Fruit fly (Drosophila melanogaster) whole organism, adult: ENCODE measurements around the gene CG43331.

ENCODE experiments used
- CG11617 ChIP-seq: fragments of 200-800 bp; sonication (Bioruptor generic); optimal IDR thresholded peaks from 2 replicates; lab custom pipeline; 2017; ENCODE audit warnings: mild to moderate bottlenecking, missing biosample characterization, missing genetic modification reagents, missing genetic modification characterization
- CG12768 ChIP-seq: fragments of 200-800 bp; sonication (Bioruptor generic); optimal IDR thresholded peaks from 2 replicates; lab custom pipeline; 2017; ENCODE audit warnings: missing biosample characterization, missing genetic modification characterization, mild to moderate bottlenecking, moderate library complexity, missing genetic modification reagents
- CG14711 ChIP-seq: fragments of 200-800 bp; sonication (Bioruptor generic); optimal IDR thresholded peaks from 2 replicates; lab custom pipeline; 2018; ENCODE audit warnings: missing biosample characterization, mild to moderate bottlenecking, missing genetic modification characterization, moderate library complexity
- CG1620 ChIP-seq: fragments of 200-800 bp; sonication (Bioruptor generic); optimal IDR thresholded peaks from 2 replicates; lab custom pipeline; 2016; ENCODE audit warnings: missing biosample characterization, missing genetic modification characterization
- CG33017 ChIP-seq: fragments of 200-800 bp; sonication (Bioruptor generic); optimal IDR thresholded peaks from 2 replicates; lab custom pipeline; 2018; ENCODE audit warnings: missing biosample characterization, mild to moderate bottlenecking, missing genetic modification characterization, moderate library complexity
- CG5204 ChIP-seq: fragments of 200-800 bp; sonication (Bioruptor generic); optimal IDR thresholded peaks from 2 replicates; lab custom pipeline; 2016; ENCODE audit warnings: missing biosample characterization, missing genetic modification characterization
- CG7045 ChIP-seq: fragments of 200-800 bp; sonication (Bioruptor generic); optimal IDR thresholded peaks from 2 replicates; lab custom pipeline; 2017; ENCODE audit warnings: missing biosample characterization, mild to moderate bottlenecking, missing genetic modification characterization
- CG7101 ChIP-seq: fragments of 200-800 bp; sonication (Bioruptor generic); optimal IDR thresholded peaks from 2 replicates; lab custom pipeline; 2018; ENCODE audit warnings: missing biosample characterization, mild to moderate bottlenecking, missing genetic modification characterization, moderate library complexity
- Clk ChIP-seq: fragments of 200-800 bp; sonication (Bioruptor generic); optimal IDR thresholded peaks from 2 replicates; lab custom pipeline; 2017; ENCODE audit warnings: missing biosample characterization, missing genetic modification characterization
- Crg-1 ChIP-seq: fragments of 200-800 bp; sonication (Bioruptor generic); optimal IDR thresholded peaks from 2 replicates; lab custom pipeline; 2016; ENCODE audit warnings: missing biosample characterization, missing genetic modification characterization
- Hr96 ChIP-seq: fragments of 200-800 bp; sonication (Bioruptor generic); optimal IDR thresholded peaks from 2 replicates; lab custom pipeline; 2016; ENCODE audit warnings: missing biosample characterization, missing genetic modification characterization
- Mnt ChIP-seq: fragments of 200-800 bp; sonication (Bioruptor generic); optimal IDR thresholded peaks from 2 replicates; lab custom pipeline; 2016; ENCODE audit warnings: missing biosample characterization, mild to moderate bottlenecking, missing genetic modification characterization
- bab1 ChIP-seq: fragments of 200-800 bp; sonication (Bioruptor generic); optimal IDR thresholded peaks from 3 replicates; lab custom pipeline; 2019; ENCODE audit warnings: missing biosample characterization, mild to moderate bottlenecking, missing genetic modification characterization, moderate library complexity
- cic ChIP-seq: fragments of 200-800 bp; sonication (Bioruptor generic); optimal IDR thresholded peaks from 2 replicates; lab custom pipeline; 2017; ENCODE audit warnings: missing biosample characterization, mild to moderate bottlenecking, missing genetic modification characterization, moderate library complexity
- cnc ChIP-seq, 2 experiments: fragments of >200 bp; optimal IDR thresholded peaks; 2 replicates each; lab custom pipeline; 2017
- kay ChIP-seq: fragments of 200-800 bp; sonication (Bioruptor generic); peaks from one replicate; lab custom pipeline; 2016; ENCODE audit warnings: missing biosample characterization, missing genetic modification characterization, borderline replicate concordance
- ovo ChIP-seq: fragments of 200-800 bp; sonication (Bioruptor generic); optimal IDR thresholded peaks from 2 replicates; lab custom pipeline; 2016; ENCODE audit warnings: missing biosample characterization, missing genetic modification characterization
- pad ChIP-seq: fragments of 200-800 bp; sonication (Bioruptor generic); optimal IDR thresholded peaks from 3 replicates; lab custom pipeline; 2017; ENCODE audit warnings: missing biosample characterization, missing genetic modification characterization, mild to moderate bottlenecking, moderate library complexity, missing genetic modification reagents
- tj ChIP-seq: fragments of 200-800 bp; sonication (Bioruptor generic); optimal IDR thresholded peaks from 3 replicates; lab custom pipeline; 2017; ENCODE audit warnings: missing biosample characterization, mild to moderate bottlenecking, missing genetic modification characterization, moderate library complexity
- toe ChIP-seq: fragments of 200-800 bp; sonication (Bioruptor generic); optimal IDR thresholded peaks from 2 replicates; lab custom pipeline; 2016; ENCODE audit warnings: missing biosample characterization, missing genetic modification characterization

Gene CG43331

DNA sequence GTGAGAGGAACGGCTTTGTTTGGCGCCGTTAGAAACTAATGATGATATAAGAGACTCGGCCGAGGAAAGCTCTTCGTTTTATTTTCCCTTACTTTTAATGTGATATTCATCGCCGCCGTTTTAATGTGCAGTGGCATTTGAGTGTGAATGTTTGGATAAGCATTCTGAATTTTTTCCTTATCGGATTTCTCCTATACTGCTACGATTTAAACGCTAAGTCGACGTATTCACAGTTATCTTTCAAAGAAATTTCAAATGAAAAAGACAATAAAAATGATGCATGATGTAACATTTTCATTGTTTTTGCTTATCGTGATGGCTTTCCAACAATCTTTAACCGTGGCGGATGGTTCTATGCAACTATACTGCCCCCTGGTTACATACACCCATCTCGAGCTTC, 2.3 kb downstream of the CG43331 start, which contains the start of gene CG43312:
TSS of gene CG43312 (plus strand) at position 301 of the 400 bp plus-strand sequence.
- no peak for TF ChIP-seq CG12768 (GFP tag; lab: Kevin White, UChicago)
- TF ChIP-seq Clk (GFP tag; lab: Kevin White, UChicago): no peak
- TF ChIP-seq bab1 (GFP tag; lab: Kevin White, UChicago): no peak
- TF ChIP-seq CG14711 (tag; lab: Kevin White, UChicago): no peak
- TF ChIP-seq Crg-1 (GFP tag; lab: Kevin White, UChicago): no peak
- TF ChIP-seq CG7101 (tag; lab: Kevin White, UChicago): no peak
- no peak for TF ChIP-seq Hr96 (GFP tag; lab: Kevin White, UChicago)
- no peak for TF ChIP-seq kay
- no peak for TF ChIP-seq ovo (GFP tag; lab: Kevin White, UChicago)
- TF ChIP-seq cic (GFP tag; lab: Kevin White, UChicago): no peak
- no peak for TF ChIP-seq pad (GFP tag; lab: Kevin White, UChicago)
- no peak for TF ChIP-seq tj (GFP tag; lab: Kevin White, UChicago)
- TF ChIP-seq toe (GFP tag; lab: Kevin White, UChicago): no peak

DNA sequence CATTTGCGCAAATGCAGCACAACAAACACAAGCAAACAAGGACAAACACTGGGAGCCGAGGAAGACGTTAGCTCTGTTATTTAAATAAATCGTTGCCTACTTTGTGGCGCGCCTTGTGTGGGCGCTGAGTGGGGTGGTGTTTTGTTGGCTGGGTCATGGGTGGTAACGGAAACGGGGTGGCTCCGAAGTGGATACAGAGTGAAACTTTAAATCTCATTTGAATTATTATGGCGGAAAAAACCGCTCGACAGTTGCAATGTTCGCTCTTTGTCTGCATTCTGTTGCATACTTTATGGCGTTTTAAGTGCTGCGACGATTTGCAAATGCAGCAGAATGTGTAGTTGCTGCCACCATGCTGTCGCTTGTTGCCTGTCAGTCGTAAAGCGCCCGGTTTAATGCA, 6.0 kb downstream of the CG43331 start:
- TF ChIP-seq Mnt (GFP tag; lab: Kevin White, UChicago) (no peak), CG5204 (GFP tag; lab: Kevin White, UChicago) (no peak), CG7045 (GFP tag; lab: Kevin White, UChicago) (no peak), toe (GFP tag; lab: Kevin White, UChicago) (no peak), bab1 (GFP tag; lab: Kevin White, UChicago) (no peak), CG14711 (tag; lab: Kevin White, UChicago) (no peak), Hr96 (GFP tag; lab: Kevin White, UChicago) (no peak), Clk (GFP tag; lab: Kevin White, UChicago) (no peak), Crg-1 (GFP tag; lab: Kevin White, UChicago) (no peak), kay (no peak), ovo (GFP tag; lab: Kevin White, UChicago) (no peak), CG1620 (no peak), cnc (optimal IDR thresholded peaks at IDR 0.05; lab: Kevin White, UChicago) (no peak), cic (GFP tag; lab: Kevin White, UChicago) (no peak)

DNA sequence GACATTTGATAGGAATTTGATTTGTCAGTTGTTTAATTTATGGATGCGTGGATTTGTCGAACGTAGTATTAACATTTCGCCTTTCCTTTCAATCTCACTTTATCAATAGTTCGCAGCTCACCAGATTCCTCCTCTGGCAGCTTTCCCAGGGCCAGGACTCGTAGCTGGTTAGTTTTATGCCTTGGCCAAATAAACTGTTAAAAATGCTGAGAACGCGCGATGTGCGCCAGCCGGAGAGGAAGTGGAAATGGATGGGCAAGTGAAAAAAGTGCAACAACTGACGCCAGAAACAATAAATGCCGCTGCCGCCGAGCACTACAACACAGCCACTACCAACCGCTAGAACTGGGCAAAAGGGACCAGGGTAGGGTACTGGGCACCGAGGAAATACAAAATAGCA, 20.2 kb downstream of the CG43331 start:
- no peak for TF ChIP-seq kay
- no peak for TF ChIP-seq Hr96 (GFP tag; lab: Kevin White, UChicago)
- no peak for TF ChIP-seq cnc (optimal IDR thresholded peaks at IDR 0.05; lab: Kevin White, UChicago)
- no peak for TF ChIP-seq Clk (GFP tag; lab: Kevin White, UChicago)
- no peak for TF ChIP-seq cic (GFP tag; lab: Kevin White, UChicago)
- TF ChIP-seq CG12768 (GFP tag; lab: Kevin White, UChicago): no peak
- no peak for TF ChIP-seq ovo (GFP tag; lab: Kevin White, UChicago)
- TF ChIP-seq Mnt (GFP tag; lab: Kevin White, UChicago): no peak
- TF ChIP-seq CG7045 (GFP tag; lab: Kevin White, UChicago): no peak
- TF ChIP-seq CG7101 (tag; lab: Kevin White, UChicago): no peak
- TF ChIP-seq CG33017 (tag; lab: Kevin White, UChicago): no peak
- no peak for TF ChIP-seq tj (GFP tag; lab: Kevin White, UChicago)
- TF ChIP-seq CG1620: no peak
- TF ChIP-seq toe (GFP tag; lab: Kevin White, UChicago): no peak
- TF ChIP-seq bab1 (GFP tag; lab: Kevin White, UChicago): no peak
- no peak for TF ChIP-seq CG14711 (tag; lab: Kevin White, UChicago)
- no peak for TF ChIP-seq CG5204 (GFP tag; lab: Kevin White, UChicago)

DNA sequence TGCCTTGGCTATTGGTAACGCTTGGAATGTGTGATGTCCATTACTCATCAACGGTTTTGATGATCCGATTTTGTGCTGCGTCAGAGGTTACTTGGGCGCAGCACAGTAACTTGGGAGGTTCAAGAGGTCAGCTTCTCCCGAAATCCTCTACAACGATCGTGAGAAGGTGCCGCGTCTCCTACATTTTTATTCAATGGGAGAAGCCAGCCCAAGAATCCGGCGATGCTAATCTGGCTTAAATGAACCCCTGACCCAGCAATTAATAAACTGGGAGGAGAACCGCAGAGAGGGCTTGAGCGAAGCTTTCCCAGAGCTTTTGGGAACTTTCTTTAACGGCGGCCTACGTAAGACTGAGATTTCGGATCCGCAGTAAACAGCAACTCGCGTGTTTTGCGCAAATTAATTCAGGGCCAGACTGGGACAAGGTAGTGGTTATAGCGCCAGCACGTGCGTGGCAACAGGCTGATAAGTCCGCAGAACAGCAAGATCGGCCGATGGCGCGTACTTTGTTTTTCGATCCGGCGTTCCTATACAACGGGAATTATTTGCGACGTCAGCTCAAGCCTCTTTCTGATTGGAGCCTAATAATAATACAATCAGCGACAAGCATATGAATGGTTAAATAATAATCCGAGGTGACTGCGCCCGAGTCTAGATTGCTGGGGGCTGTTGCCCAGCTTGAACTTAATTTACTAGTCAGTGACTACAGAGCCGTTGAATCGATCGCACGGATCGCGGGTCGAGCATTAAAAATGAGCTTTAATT, 29.4 kb downstream of the CG43331 start, which contains the start of gene CG11425:
TSS of gene CG11425 (plus strand) at position 715 of the 765 bp plus-strand sequence.
- TF ChIP-seq cnc (optimal IDR thresholded peaks at IDR 0.05; lab: Kevin White, UChicago) (peak in 1 of 2 experiments; percentile 27), pad (GFP tag; lab: Kevin White, UChicago) (no peak), cic (GFP tag; lab: Kevin White, UChicago) (peak; percentile 1), tj (GFP tag; lab: Kevin White, UChicago) (peak; percentile 53)

DNA sequence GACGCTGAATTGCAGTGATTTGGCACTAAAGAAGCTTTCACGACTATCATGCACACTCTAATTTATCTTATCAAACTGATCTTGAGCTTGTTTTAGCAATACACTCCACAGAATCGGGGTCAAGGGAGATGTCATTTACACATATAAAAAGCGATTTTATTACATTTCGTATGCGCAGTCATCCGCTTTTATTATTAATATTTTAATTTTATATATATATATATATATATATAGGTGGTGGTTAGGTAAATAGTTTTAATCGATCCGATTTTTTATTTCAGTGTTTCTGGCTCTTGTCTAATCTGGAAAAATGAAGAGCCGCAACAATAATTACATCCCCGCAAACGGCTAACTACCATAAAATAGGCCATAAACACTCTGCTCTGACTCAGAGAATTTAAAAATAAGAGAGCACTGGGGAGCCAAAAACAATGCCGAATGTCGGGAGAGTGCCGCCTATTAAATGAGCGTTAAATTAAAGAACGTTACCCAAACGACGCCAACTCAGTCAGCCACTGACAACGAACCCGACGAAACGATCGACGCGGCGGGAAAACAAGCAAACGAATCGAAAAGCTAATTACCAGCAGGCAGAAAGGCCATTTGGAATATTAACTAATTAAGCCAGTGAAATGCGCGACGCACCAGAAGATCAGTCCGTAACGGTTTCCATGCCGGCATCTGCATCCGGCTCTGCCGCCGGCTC, 31.9 kb downstream of the CG43331 start:
- TF ChIP-seq cic (GFP tag; lab: Kevin White, UChicago) (peak; percentile 3), CG33017 (tag; lab: Kevin White, UChicago) (peak; percentile 85), ovo (GFP tag; lab: Kevin White, UChicago) (no peak), Mnt (GFP tag; lab: Kevin White, UChicago) (no peak), tj (GFP tag; lab: Kevin White, UChicago) (peak; percentile 42), CG7045 (GFP tag; lab: Kevin White, UChicago) (peak; percentile 68), cnc (optimal IDR thresholded peaks at IDR 0.05; lab: Kevin White, UChicago) (peak in 1 of 2 experiments; percentile 51), kay (peak; percentile 23), Hr96 (GFP tag; lab: Kevin White, UChicago) (no peak), CG12768 (GFP tag; lab: Kevin White, UChicago) (peak; percentile 81), CG7101 (tag; lab: Kevin White, UChicago) (peak; percentile 83), CG1620 (no peak), CG11617 (peak; percentile 88), toe (GFP tag; lab: Kevin White, UChicago) (no peak), Clk (GFP tag; lab: Kevin White, UChicago) (peak; percentile 54), pad (GFP tag; lab: Kevin White, UChicago) (peak; percentile 59), CG14711 (tag; lab: Kevin White, UChicago) (peak; percentile 74), CG5204 (GFP tag; lab: Kevin White, UChicago) (no peak), Crg-1 (GFP tag; lab: Kevin White, UChicago) (no peak), bab1 (GFP tag; lab: Kevin White, UChicago) (no peak)
